Fruit fly (Drosophila melanogaster): ENCODE data around the gene fws.

The fws gene

dm6 chr2L:17484174-17484573 lies 3.3 kb upstream of the fws start, which contains the start of the genes GCS2beta and CG5131 (continued):
- TF ChIP-seq CG14667 (GFP tag; IDR thresholded peaks at IDR 0.05) (peak; percentile 92), ab (GFP tag; optimal IDR thresholded peaks at IDR 0.05) (peak; percentile 94), ssp (GFP tag; IDR thresholded peaks at IDR 0.05) (peak; percentile 86), her (GFP tag; optimal IDR thresholded peaks at IDR 0.05) (peak; percentile 92), esg (GFP tag; conservative IDR thresholded peaks at IDR 0.05) (peak; percentile 94), Max (GFP tag; optimal IDR thresholded peaks at IDR 0.05) (peak; percentile 95), CG2712 (tag; optimal IDR thresholded peaks at IDR 0.05) (peak; percentile 90), CG8359 (GFP tag; optimal IDR thresholded peaks at IDR 0.05; ENCODE audit: borderline replicate concordance) (peak; percentile 42), CG4730 (GFP tag; IDR thresholded peaks at IDR 0.05) (peak; percentile 91), CG31224 (GFP tag; IDR thresholded peaks at IDR 0.05) (peak; percentile 87), CG9437 (GFP tag; optimal IDR thresholded peaks at IDR 0.05) (peak; percentile 97), lbe (GFP tag; optimal IDR thresholded peaks at IDR 0.05) (no peak), ftz-f1 (GFP tag; optimal IDR thresholded peaks at IDR 0.05) (peak; percentile 58), fd64A (GFP tag; optimal IDR thresholded peaks at IDR 0.05) (peak; percentile 58), CG9876 (GFP tag; optimal IDR thresholded peaks at IDR 0.05) (peak; percentile 96), CG6683 (GFP tag; optimal IDR thresholded peaks at IDR 0.05) (peak; percentile 78), CG17568 (GFP tag; optimal IDR thresholded peaks at IDR 0.05) (no peak), en (GFP tag; optimal IDR thresholded peaks at IDR 0.05) (peak; percentile 83), CG13624 (GFP tag; optimal IDR thresholded peaks at IDR 0.05) (peak; percentile 96), CG17612 (GFP tag; IDR thresholded peaks at IDR 0.05) (peak; percentile 88), kay (GFP tag; optimal IDR thresholded peaks at IDR 0.05) (peak; percentile 91), sens (GFP tag) (peak; percentile 99), odd (GFP tag; optimal IDR thresholded peaks at IDR 0.05) (peak; percentile 63), ranshi (GFP tag; IDR thresholded peaks at IDR 0.05) (peak; percentile 94), Ssrp (tag; optimal IDR thresholded peaks at IDR 0.05) (peak; percentile 91), Optix (GFP tag; IDR thresholded peaks at IDR 0.05) (peak; percentile 94), CG12769 (tag; optimal IDR thresholded peaks at IDR 0.05) (peak; percentile 98), CG17829 (tag; optimal IDR thresholded peaks at IDR 0.05) (peak; percentile 88), CG8478 (optimal IDR thresholded peaks at IDR 0.05) (no peak), sqz (GFP tag; optimal IDR thresholded peaks at IDR 0.05) (peak; percentile 53), MESR4 (GFP tag; optimal IDR thresholded peaks at IDR 0.05) (peak; percentile 60), CG18599 (GFP tag; optimal IDR thresholded peaks at IDR 0.05) (peak; percentile 92), NfI (GFP tag; optimal IDR thresholded peaks at IDR 0.05) (peak; percentile 95), croc (GFP tag; conservative IDR thresholded peaks at IDR 0.05) (peak; percentile 82), BtbVII (GFP tag; optimal IDR thresholded peaks at IDR 0.05) (peak; percentile 73), E2f2 (GFP tag; IDR thresholded peaks at IDR 0.05) (peak; percentile 84), Drgx (GFP tag; IDR thresholded peaks at IDR 0.05) (peak; percentile 91), CG4707 (GFP tag; optimal IDR thresholded peaks at IDR 0.05) (peak; percentile 24), slou (GFP tag; optimal IDR thresholded peaks at IDR 0.05) (peak; percentile 96), tx (GFP tag; optimal IDR thresholded peaks at IDR 0.05) (peak; percentile 96), CG12071 (GFP tag; optimal IDR thresholded peaks at IDR 0.05) (peak; percentile 82), CG15011 (GFP tag; optimal IDR thresholded peaks at IDR 0.05) (peak; percentile 70), CG10366 (GFP tag; IDR thresholded peaks at IDR 0.05) (peak; percentile 93), CG3726 (GFP tag; IDR thresholded peaks at IDR 0.05) (peak; percentile 87; the same call in 2 of the 3 replicates), Hmx (GFP tag; optimal IDR thresholded peaks at IDR 0.05) (peak; percentile 86), CG1792 (GFP tag; optimal IDR thresholded peaks at IDR 0.05) (peak; percentile 93), dysf (GFP tag; IDR thresholded peaks at IDR 0.05) (peak; percentile 96), bcd (GFP tag; optimal IDR thresholded peaks at IDR 0.05) (peak; percentile 93), CG6175 (GFP tag; IDR thresholded peaks at IDR 0.05) (peak; percentile 90), p53 (GFP tag; optimal IDR thresholded peaks at IDR 0.05) (peak; percentile 94), Usf (GFP tag; optimal IDR thresholded peaks at IDR 0.05) (peak; percentile 81), CG10147 (GFP tag; optimal IDR thresholded peaks at IDR 0.05) (peak; percentile 85)

Measured in whole organism, embryonic.